Worm (Caenorhabditis elegans) whole organism, young adult: ENCODE measurements around the gene F53F4.1.

Source experiments
- B0035.1 ChIP-seq: sonication (generic microtip); optimal IDR thresholded peaks from 2 replicates; lab custom pipeline; 2016; ENCODE audit warnings: missing genetic modification characterization, mild to moderate bottlenecking, missing compliant biosample characterization, missing genotype, missing genetic modification reagents
- B0261.1 ChIP-seq: sonication (generic microtip); optimal IDR thresholded peaks from 2 replicates; lab custom pipeline; 2016; ENCODE audit warnings: mild to moderate bottlenecking, missing genetic modification characterization, moderate library complexity, missing compliant biosample characterization
- C06A6.2 ChIP-seq: fragments of 200-800 bp; sonication (Bioruptor generic); conservative IDR thresholded peaks from 2 replicates; pipeline ENCODE4 v1.3.6; 2022; ENCODE audit warnings: missing genetic modification characterization, missing compliant biosample characterization
- D2030.7 ChIP-seq: fragments of 200-800 bp; sonication (Bioruptor generic); IDR thresholded peaks from 2 replicates; pipeline ENCODE4 v1.3.6; 2022; ENCODE audit warnings: missing genetic modification reagents, missing genetic modification characterization, missing compliant biosample characterization
- F10E7.11 ChIP-seq: sonication (generic microtip); optimal IDR thresholded peaks from 2 replicates; lab custom pipeline; 2017; ENCODE audit warnings: mild to moderate bottlenecking, missing genetic modification characterization, moderate library complexity, missing compliant biosample characterization
- F22D6.2 ChIP-seq: sonication (generic microtip); optimal IDR thresholded peaks from 2 replicates; lab custom pipeline; 2016; ENCODE audit warnings: mild to moderate bottlenecking, missing genetic modification characterization, missing compliant biosample characterization
- F33H1.4 ChIP-seq: fragments of 200-800 bp; sonication (Bioruptor generic); IDR thresholded peaks from 2 replicates; pipeline ENCODE4 v1.3.6; 2022; ENCODE audit warnings: missing genetic modification reagents, missing genetic modification characterization, missing compliant biosample characterization
- F52B5.7 ChIP-seq: sonication (generic microtip); optimal IDR thresholded peaks from 2 replicates; lab custom pipeline; 2016; ENCODE audit warnings: mild to moderate bottlenecking, missing genetic modification characterization, missing compliant biosample characterization
- F57A8.1 ChIP-seq: fragments of 200-800 bp; sonication (Bioruptor generic); optimal IDR thresholded peaks from 2 replicates; lab custom pipeline; 2018; ENCODE audit warnings: mild to moderate bottlenecking, missing genetic modification characterization, moderate library complexity, missing compliant biosample characterization
- K12H6.12 ChIP-seq: fragments of 200-800 bp; sonication (Bioruptor generic); optimal IDR thresholded peaks from 2 replicates; lab custom pipeline; 2018; ENCODE audit warnings: mild to moderate bottlenecking, missing genetic modification characterization, missing compliant biosample characterization
- Y53F4B.3 ChIP-seq: fragments of 200-800 bp; sonication (Bioruptor generic); IDR thresholded peaks from 2 replicates; pipeline ENCODE4 v1.3.6; 2022; ENCODE audit warnings: missing genetic modification reagents, missing genetic modification characterization, missing compliant biosample characterization
- ama-1 ChIP-seq, 3 experiments: fragments of 150-350 bp in 1 of 3; sonication (generic microtip) in 2 of 3; optimal IDR thresholded peaks; 2 replicates each; lab custom pipeline; 2014 to 2018; ENCODE audit warnings: missing biosample characterization in 2 of 3, missing genetic modification characterization in 2 of 3, missing genetic modification reagents in 2 of 3
- attf-3 ChIP-seq: fragments of 200-800 bp; sonication (Bioruptor generic); conservative IDR thresholded peaks from 2 replicates; pipeline ENCODE4 v1.3.6; 2022; ENCODE audit warnings: missing genetic modification reagents, missing genetic modification characterization, missing compliant biosample characterization
- attf-6 ChIP-seq: fragments of 200-800 bp; sonication (Bioruptor generic); IDR thresholded peaks from 2 replicates; pipeline ENCODE4 v1.3.6; 2022; ENCODE audit warnings: missing genetic modification reagents, missing genetic modification characterization, missing compliant biosample characterization
- ccch-3 ChIP-seq: fragments of 200-800 bp; sonication (Bioruptor generic); optimal IDR thresholded peaks from 2 replicates; lab custom pipeline; 2018; ENCODE audit warnings: mild to moderate bottlenecking, missing genetic modification characterization, missing compliant biosample characterization
- ceh-40 ChIP-seq: fragments of 200-800 bp; sonication (Bioruptor generic); IDR thresholded peaks from 2 replicates; pipeline ENCODE4 v1.3.6; 2022; ENCODE audit warnings: missing genetic modification characterization, missing compliant biosample characterization
- ceh-79 ChIP-seq: sonication (generic microtip); optimal IDR thresholded peaks from 2 replicates; lab custom pipeline; 2017; ENCODE audit warnings: mild to moderate bottlenecking, missing genetic modification characterization, missing compliant biosample characterization
- ceh-91 ChIP-seq: fragments of 200-800 bp; sonication (Bioruptor generic); IDR thresholded peaks from 2 replicates; pipeline ENCODE4 v1.3.6; 2022; ENCODE audit warnings: missing genetic modification reagents, missing genetic modification characterization, missing compliant biosample characterization
- dpff-1 ChIP-seq: sonication (generic microtip); optimal IDR thresholded peaks from 2 replicates; lab custom pipeline; 2017; ENCODE audit warnings: mild to moderate bottlenecking, missing genetic modification characterization, missing compliant biosample characterization
- efl-1 ChIP-seq: fragments of 150-350 bp; optimal IDR thresholded peaks from 2 replicates; lab custom pipeline; 2014; ENCODE audit warnings: missing biosample characterization, missing genetic modification reagents, missing genetic modification characterization
- egl-18 ChIP-seq: fragments of 200-800 bp; sonication (Bioruptor generic); IDR thresholded peaks from 2 replicates; pipeline ENCODE4 v1.3.6; 2022; ENCODE audit warnings: missing genetic modification reagents, missing genetic modification characterization, missing compliant biosample characterization
- gei-17 ChIP-seq: fragments of 200-800 bp; sonication (Bioruptor generic); optimal IDR thresholded peaks from 2 replicates; lab custom pipeline; 2018; ENCODE audit warnings: mild to moderate bottlenecking, missing genetic modification characterization, missing compliant biosample characterization
- him-1 ChIP-seq: sonication (generic microtip); optimal IDR thresholded peaks from 2 replicates; lab custom pipeline; 2016; ENCODE audit warnings: missing genotype, missing genetic modification reagents, missing genetic modification characterization, missing compliant biosample characterization
- hlh-12 ChIP-seq: sonication (generic microtip); optimal IDR thresholded peaks from 2 replicates; lab custom pipeline; 2016; ENCODE audit warnings: missing genetic modification characterization, missing compliant biosample characterization
- hrde-1 ChIP-seq: sonication (generic microtip); optimal IDR thresholded peaks from 2 replicates; lab custom pipeline; 2016; ENCODE audit warnings: missing genetic modification characterization, mild to moderate bottlenecking, missing compliant biosample characterization, moderate library complexity, missing genotype, missing genetic modification reagents, borderline replicate concordance
- let-526 ChIP-seq: fragments of 200-800 bp; sonication (Bioruptor generic); IDR thresholded peaks from 2 replicates; pipeline ENCODE4 v1.3.6; 2022; ENCODE audit warnings: missing genetic modification reagents, missing genetic modification characterization, missing compliant biosample characterization
- lin-26 ChIP-seq: fragments of 200-800 bp; sonication (Bioruptor generic); IDR thresholded peaks from 2 replicates; pipeline ENCODE4 v1.3.6; 2022; ENCODE audit warnings: missing genetic modification reagents, missing genetic modification characterization, missing compliant biosample characterization
- lin-54 ChIP-seq: fragments of 200-800 bp; sonication (Bioruptor generic); optimal IDR thresholded peaks from 2 replicates; lab custom pipeline; 2018; ENCODE audit warnings: mild to moderate bottlenecking, missing genetic modification characterization, missing compliant biosample characterization
- lir-1 ChIP-seq: fragments of 200-800 bp; sonication (Bioruptor generic); conservative IDR thresholded peaks from 2 replicates; pipeline ENCODE4 v1.3.6; 2022; ENCODE audit warnings: missing genetic modification reagents, missing genetic modification characterization, missing compliant biosample characterization
- lsl-1 ChIP-seq: fragments of 200-800 bp; sonication (Bioruptor generic); optimal IDR thresholded peaks from 2 replicates; lab custom pipeline; 2018; ENCODE audit warnings: mild to moderate bottlenecking, missing genetic modification characterization, moderate library complexity, missing compliant biosample characterization
- madf-3 ChIP-seq: fragments of 200-800 bp; sonication (Bioruptor generic); IDR thresholded peaks from 2 replicates; pipeline ENCODE4 v1.3.6; 2022; ENCODE audit warnings: missing genetic modification reagents, missing genetic modification characterization, missing compliant biosample characterization
- madf-6 ChIP-seq: fragments of 200-800 bp; sonication (Bioruptor generic); IDR thresholded peaks from 2 replicates; pipeline ENCODE4 v1.3.6; 2022; ENCODE audit warnings: missing genetic modification reagents, missing genetic modification characterization, missing compliant biosample characterization
- madf-8 ChIP-seq: fragments of 200-800 bp; sonication (Bioruptor generic); conservative IDR thresholded peaks from 2 replicates; pipeline ENCODE4 v1.3.6; 2022; ENCODE audit warnings: missing genetic modification reagents, missing genetic modification characterization, missing compliant biosample characterization
- mcd-1 ChIP-seq: fragments of 200-800 bp; sonication (Bioruptor generic); IDR thresholded peaks from 2 replicates; pipeline ENCODE4 v1.3.6; 2022; ENCODE audit warnings: missing genetic modification reagents, missing genetic modification characterization, missing compliant biosample characterization
- mxl-1 ChIP-seq: sonication (generic microtip); optimal IDR thresholded peaks from 2 replicates; lab custom pipeline; 2016; ENCODE audit warnings: missing genetic modification characterization, missing compliant biosample characterization
- nfyb-1 ChIP-seq: fragments of 200-800 bp; sonication (Bioruptor generic); IDR thresholded peaks from 2 replicates; pipeline ENCODE4 v1.3.6; 2022; ENCODE audit warnings: missing genetic modification reagents, missing genetic modification characterization, missing compliant biosample characterization
- pha-4 ChIP-seq: fragments of 150-350 bp; sonication (generic microtip); optimal IDR thresholded peaks from 2 replicates; lab custom pipeline; 2014; ENCODE audit warnings: missing biosample characterization, missing genetic modification reagents, missing genetic modification characterization
- rpc-1 ChIP-seq, 2 experiments: fragments of 150-350 bp in 1 of 2; sonication (generic microtip) in 1 of 2; optimal IDR thresholded peaks; 2 replicates each; lab custom pipeline; 2014 to 2018; ENCODE audit warnings: missing biosample characterization in 1 of 2, missing genetic modification characterization in 1 of 2, missing genetic modification reagents in 1 of 2, missing genotype in 1 of 2
- sea-2 ChIP-seq: fragments of 200-800 bp; sonication (Bioruptor generic); IDR thresholded peaks from 2 replicates; pipeline ENCODE4 v1.3.6; 2022; ENCODE audit warnings: missing genetic modification characterization, missing compliant biosample characterization
- snpc-3.4 ChIP-seq: sonication (generic microtip); optimal IDR thresholded peaks from 2 replicates; lab custom pipeline; 2017; ENCODE audit warnings: missing genetic modification characterization, mild to moderate bottlenecking, missing compliant biosample characterization, antibody characterized with exemption, moderate library complexity, missing genotype, missing genetic modification reagents
- snpc-4 ChIP-seq, 5 experiments: fragments of 150-350 bp in 1 of 5; sonication (generic microtip) in 4 of 5; optimal IDR thresholded peaks; 2 replicates each; lab custom pipeline; 2014 to 2018; ENCODE audit warnings: missing genetic modification characterization in 5 of 5, missing biosample characterization in 3 of 5, antibody characterized with exemption in 2 of 5, mild to moderate bottlenecking in 2 of 5, missing compliant biosample characterization in 2 of 5, missing genotype in 2 of 5, moderate library complexity in 2 of 5, missing genetic modification reagents in 1 of 5
- tbp1 ChIP-seq: fragments of 200-800 bp; sonication (Bioruptor generic); optimal IDR thresholded peaks from 2 replicates; lab custom pipeline; 2018; ENCODE audit warnings: mild to moderate bottlenecking, missing genetic modification characterization, missing compliant biosample characterization
- tlf-1 ChIP-seq: fragments of 200-800 bp; sonication (Bioruptor generic); optimal IDR thresholded peaks from 2 replicates; lab custom pipeline; 2018; ENCODE audit warnings: mild to moderate bottlenecking, missing genetic modification characterization, missing compliant biosample characterization
- unc-130 ChIP-seq: sonication (generic microtip); optimal IDR thresholded peaks from 2 replicates; lab custom pipeline; 2016; ENCODE audit warnings: missing genetic modification reagents, missing genetic modification characterization, missing compliant biosample characterization
- xnd-1 ChIP-seq: sonication (generic microtip); optimal IDR thresholded peaks from 2 replicates; lab custom pipeline; 2016; ENCODE audit warnings: missing genotype, missing genetic modification reagents, missing genetic modification characterization, missing compliant biosample characterization
- zim-3 ChIP-seq: sonication (generic microtip); optimal IDR thresholded peaks from 2 replicates; lab custom pipeline; 2017; ENCODE audit warnings: mild to moderate bottlenecking, missing genetic modification characterization, moderate library complexity, missing compliant biosample characterization
- ztf-18 ChIP-seq: sonication (generic microtip); optimal IDR thresholded peaks from 2 replicates; lab custom pipeline; 2016; ENCODE audit warnings: missing genotype, mild to moderate bottlenecking, missing genetic modification characterization, missing compliant biosample characterization

F53F4.1 gene

DNA sequence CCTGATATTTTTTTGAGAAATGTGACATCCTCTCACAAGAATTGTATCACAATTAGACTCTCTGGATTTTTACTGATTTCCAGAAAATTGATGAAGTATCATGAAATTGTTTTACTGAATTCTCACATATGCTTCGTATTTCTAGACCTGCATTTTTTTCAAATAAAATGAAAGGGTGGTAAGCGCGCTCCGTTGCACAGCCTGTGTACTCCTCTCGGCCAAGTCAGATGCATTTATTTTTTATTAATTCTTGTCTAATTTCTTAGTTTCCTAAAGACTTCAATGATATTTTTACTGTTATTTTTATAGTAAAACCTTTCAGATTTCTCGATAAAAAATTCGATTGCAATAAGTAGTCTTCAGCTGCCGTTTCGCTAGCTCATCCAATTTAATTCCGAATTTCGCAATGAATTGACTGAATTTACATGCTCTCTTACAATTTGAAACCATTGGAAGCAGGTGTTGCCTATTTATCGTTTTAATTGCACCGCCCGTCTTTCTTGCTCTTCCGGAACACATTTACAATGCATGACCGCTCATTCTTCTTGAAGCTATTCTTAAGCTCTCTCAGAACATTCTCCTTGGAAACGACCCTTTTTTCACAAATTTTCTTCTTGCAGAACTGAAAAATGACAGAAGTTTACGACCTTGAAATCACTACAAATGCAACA is 7.1 kb downstream of the F53F4.1 start, which contains the start of gene tbcb-1:
tbcb-1 (plus strand) TSS at position 621 of the 671 bp plus-strand sequence.
- TF ChIP-seq lsl-1 (GFP tag; lab: Kevin White, UChicago) (peak; percentile 32), attf-3 (0 out of 2 replicates have a peak, but pooled peaks have one; percentile 19), snpc-3.4 (tag; lab: Kevin White, UChicago) (peak; percentile 0), mxl-1 (no peak), nfyb-1 (GFP tag; lab: Robert Waterston, UW) (no peak), madf-8 (GFP tag; lab: Robert Waterston, UW) (peak; percentile 90), pha-4 (tag; lab: Kevin White, UChicago) (no peak), F52B5.7 (no peak), hrde-1 (tag; lab: Kevin White, UChicago) (no peak), rpc-1 (optimal IDR thresholded peaks at IDR 0.05; lab: Kevin White, UChicago) (no peak), rpc-1 (tag; optimal IDR thresholded peaks at IDR 0.05; lab: Kevin White, UChicago) (no peak), K12H6.12 (tag; lab: Kevin White, UChicago) (no peak), mcd-1 (GFP tag; lab: Robert Waterston, UW) (peak; percentile 92), Y53F4B.3 (GFP tag; lab: Robert Waterston, UW) (no peak), F22D6.2 (tag; lab: Kevin White, UChicago) (no peak), egl-18 (no peak), B0035.1 (no peak), hlh-12 (tag; lab: Kevin White, UChicago) (no peak), attf-6 (no peak), xnd-1 (tag; lab: Kevin White, UChicago) (peak; percentile 79), sea-2 (GFP tag; lab: Robert Waterston, UW) (no peak), ccch-3 (GFP tag; lab: Kevin White, UChicago) (no peak), zim-3 (tag; lab: Kevin White, UChicago) (no peak), ztf-18 (tag; lab: Kevin White, UChicago) (no peak), madf-6 (GFP tag; lab: Robert Waterston, UW) (peak; percentile 92), B0261.1 (no peak), dpff-1 (tag; lab: Kevin White, UChicago) (no peak), D2030.7 (GFP tag; lab: Robert Waterston, UW) (no peak), F57A8.1 (GFP tag; lab: Kevin White, UChicago) (no peak), lin-26 (GFP tag; lab: Robert Waterston, UW) (no peak), lir-1 (GFP tag; lab: Robert Waterston, UW) (no peak), F10E7.11 (no peak), F33H1.4 (GFP tag; lab: Robert Waterston, UW) (no peak), ama-1 (optimal IDR thresholded peaks at IDR 0.05; lab: Kevin White, UChicago) (no peak), ama-1 (GFP tag; optimal IDR thresholded peaks at IDR 0.05; lab: Kevin White, UChicago) (no peak), ceh-79 (tag; lab: Kevin White, UChicago) (no peak), tbp1 (GFP tag; lab: Kevin White, UChicago) (no peak), ceh-40 (no peak), madf-3 (GFP tag; lab: Robert Waterston, UW) (no peak), ceh-91 (no peak), efl-1 (no peak), snpc-4 (GFP tag; optimal IDR thresholded peaks at IDR 0.05; lab: Kevin White, UChicago) (no peak), snpc-4 (tag; optimal IDR thresholded peaks at IDR 0.05; lab: Kevin White, UChicago) (no peak), let-526 (no peak), him-1 (tag; lab: Kevin White, UChicago) (peak; percentile 36), unc-130 (GFP tag; lab: Kevin White, UChicago) (no peak), tlf-1 (GFP tag; lab: Kevin White, UChicago) (no peak), C06A6.2 (GFP tag; lab: Robert Waterston, UW) (no peak), lin-54 (GFP tag; lab: Kevin White, UChicago) (no peak), gei-17 (GFP tag; lab: Kevin White, UChicago) (no peak)
